Fruit fly (Drosophila melanogaster) whole organism: ENCODE results near the gene CG5107.

Experiments
- Dll ChIP-seq: fragments of >200 bp; optimal IDR thresholded peaks from 2 replicates; lab custom pipeline; 2017
- pan ChIP-seq: fragments of >200 bp; optimal IDR thresholded peaks from 2 replicates; lab custom pipeline; 2017
- psq ChIP-seq: fragments of >200 bp; optimal IDR thresholded peaks from 2 replicates; lab custom pipeline; 2017
- usp ChIP-seq: fragments of >200 bp; optimal IDR thresholded peaks from 2 replicates; lab custom pipeline; 2017; ENCODE audit warnings: missing biosample characterization, missing genetic modification characterization, mixed read lengths

DNA sequence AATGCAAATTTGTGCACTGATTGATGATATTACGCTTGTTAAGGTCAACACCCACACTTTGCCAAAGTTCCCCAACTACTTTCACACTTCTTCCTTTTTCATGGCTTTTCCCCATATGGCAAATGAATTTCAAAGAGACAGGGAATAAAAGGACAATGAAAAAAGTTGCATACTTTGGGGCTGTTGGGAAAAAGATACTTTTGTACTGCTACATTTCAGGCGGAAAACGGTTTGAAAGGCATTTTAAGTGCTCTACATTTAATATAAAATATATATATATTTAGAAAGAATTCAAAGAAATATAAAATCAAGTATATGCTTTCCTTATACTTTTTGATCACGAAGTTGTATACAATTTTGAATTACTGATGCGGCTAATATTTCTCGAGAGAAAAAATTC, 7.8 kb downstream of the CG5107 start:
- TF ChIP-seq Dll (lab: Kevin White, UChicago): no peak
- no peak for TF ChIP-seq psq
- TF ChIP-seq usp (GFP tag; lab: Kevin White, UChicago): no peak
- TF ChIP-seq pan: no peak
